Worm (Caenorhabditis elegans) whole organism, early embryonic: ENCODE results near the gene mbk-2.

ENCODE experiments used
- ama-1 ChIP-seq: fragments of 150-350 bp; optimal IDR thresholded peaks from 2 replicates; lab custom pipeline; 2014
- ceh-13 ChIP-seq: fragments of 200-800 bp; sonication (Bioruptor generic); optimal IDR thresholded peaks from 2 replicates; lab custom pipeline; 2018; ENCODE audit warnings: mild to moderate bottlenecking, missing genetic modification characterization, missing compliant biosample characterization
- hmg-4 ChIP-seq: fragments of 200-800 bp; sonication (Bioruptor generic); optimal IDR thresholded peaks from 2 replicates; lab custom pipeline; 2018; ENCODE audit warnings: mild to moderate bottlenecking, missing genetic modification characterization, missing compliant biosample characterization

ce11 chrIV:13013231-13013630 is 4.3 kb downstream of the mbk-2 start:
- no peak for TF ChIP-seq ama-1 (lab: Kevin White, UChicago)
- no peak for TF ChIP-seq hmg-4 (GFP tag; lab: Kevin White, UChicago)
- TF ChIP-seq ceh-13 (GFP tag; lab: Kevin White, UChicago), result no peak
